Fruit fly (Drosophila melanogaster): ENCODE data around the gene Gr10a.
A peak's percentile ranks its signal among the peaks of the same experiment; 100 is the strongest.

Gene Gr10a

dm6 chrX:11390625-11391363 lies 26.4 kb downstream of the Gr10a start (continued):
- TF ChIP-seq Neu2 (GFP tag; optimal IDR thresholded peaks at IDR 0.05; ENCODE audit: borderline replicate concordance) (no peak), nerfin-2 (GFP tag; IDR thresholded peaks at IDR 0.05; ENCODE audit: partially characterized antibody) (no peak), CG17612 (GFP tag; IDR thresholded peaks at IDR 0.05) (peak; percentile 76), sr (GFP tag; IDR thresholded peaks at IDR 0.05) (peak; percentile 57; the same call in 2 of the 3 replicates), Dref (GFP tag; IDR thresholded peaks at IDR 0.05) (0 out of 2 replicates have a peak, but pooled peaks have one; percentile 3), ranshi (GFP tag; IDR thresholded peaks at IDR 0.05) (peak; percentile 90), CG7357 (GFP tag; IDR thresholded peaks at IDR 0.05) (peak; percentile 65), Side (GFP tag; optimal IDR thresholded peaks at IDR 0.05) (peak; percentile 61), zen2 (GFP tag; IDR thresholded peaks at IDR 0.05; ENCODE audit: partially characterized antibody) (no peak), peb (GFP tag; IDR thresholded peaks at IDR 0.05) (peak; percentile 63), Gsc (GFP tag; IDR thresholded peaks at IDR 0.05) (peak; percentile 67), seq (GFP tag; IDR thresholded peaks at IDR 0.05) (peak; percentile 71), nau (GFP tag; optimal IDR thresholded peaks at IDR 0.05) (peak; percentile 34), eve (GFP tag; optimal IDR thresholded peaks at IDR 0.05) (peak in 1 of 2 experiments; percentile 88), CG30403 (GFP tag; optimal IDR thresholded peaks at IDR 0.05) (peak; percentile 78), Doc3 (GFP tag; IDR thresholded peaks at IDR 0.05; ENCODE audit: partially characterized antibody) (no peak), C15 (GFP tag; IDR thresholded peaks at IDR 0.05) (peak; percentile 74; the same call in 1 of the 3 replicates), Nf-YC (tag; optimal IDR thresholded peaks at IDR 0.05) (peak; percentile 65), Usf (GFP tag; optimal IDR thresholded peaks at IDR 0.05) (peak; percentile 58), CG11504 (tag; optimal IDR thresholded peaks at IDR 0.05) (peak; percentile 82), vnd (GFP tag; IDR thresholded peaks at IDR 0.05; ENCODE audit: partially characterized antibody) (no peak), CG34224 (GFP tag; IDR thresholded peaks at IDR 0.05; ENCODE audit: partially characterized antibody) (no peak), dimm (GFP tag; IDR thresholded peaks at IDR 0.05) (peak; percentile 69), CG2120 (GFP tag; optimal IDR thresholded peaks at IDR 0.05) (peak; percentile 92), lov (optimal IDR thresholded peaks at IDR 0.05) (no peak), lov (GFP tag; IDR thresholded peaks at IDR 0.05) (0 out of 3 replicates have a peak, but pooled peaks have one; percentile 63), crp (GFP tag; optimal IDR thresholded peaks at IDR 0.05) (peak in 1 of 2 experiments; percentile 27), Nf-YB (GFP tag; optimal IDR thresholded peaks at IDR 0.05) (peak; percentile 34), pita (GFP tag; optimal IDR thresholded peaks at IDR 0.05) (no peak), CG6654 (GFP tag; optimal IDR thresholded peaks at IDR 0.05) (no peak), CG9817 (tag; optimal IDR thresholded peaks at IDR 0.05) (peak; percentile 78), phol (tag; optimal IDR thresholded peaks at IDR 0.05) (peak; percentile 74), Atf6 (GFP tag; IDR thresholded peaks at IDR 0.05) (peak; percentile 91), ap (GFP tag; IDR thresholded peaks at IDR 0.05) (peak; percentile 74), az2 (GFP tag; optimal IDR thresholded peaks at IDR 0.05) (peak; percentile 73), CG6854 (GFP tag; optimal IDR thresholded peaks at IDR 0.05) (peak; percentile 35), CG14441 (GFP tag; IDR thresholded peaks at IDR 0.05) (peak; percentile 89), NC2α (GFP tag; optimal IDR thresholded peaks at IDR 0.05) (peak; percentile 31), Dfd (GFP tag; optimal IDR thresholded peaks at IDR 0.05) (no peak), CG8944 (GFP tag; optimal IDR thresholded peaks at IDR 0.05) (peak; percentile 55), Jarid2 (GFP tag; optimal IDR thresholded peaks at IDR 0.05) (peak; percentile 24), CG10654 (GFP tag; optimal IDR thresholded peaks at IDR 0.05) (peak; percentile 70), stc (GFP tag; IDR thresholded peaks at IDR 0.05) (peak; percentile 82), CG7786 (GFP tag; optimal IDR thresholded peaks at IDR 0.05) (peak; percentile 81), H2.0 (GFP tag; IDR thresholded peaks at IDR 0.05) (peak; percentile 86), MTF-1 (GFP tag; optimal IDR thresholded peaks at IDR 0.05; ENCODE audit: borderline replicate concordance) (peak; percentile 57), CG6813 (GFP tag; optimal IDR thresholded peaks at IDR 0.05) (peak; percentile 54), sim (GFP tag; IDR thresholded peaks at IDR 0.05) (peak; percentile 51; the same call in 1 of the 2 replicates), CG7963 (GFP tag; IDR thresholded peaks at IDR 0.05; ENCODE audit: partially characterized antibody) (no peak)
